Worm (Caenorhabditis elegans) whole organism, mixed stage, embryonic: Measurements from ENCODE around the gene F48G7.10.

Experiments used
- blmp-1 ChIP-seq: fragments of 150-350 bp; optimal IDR thresholded peaks from 2 replicates; lab custom pipeline; 2014; ENCODE audit warnings: missing biosample characterization, missing genetic modification characterization
- ceh-39 ChIP-seq: fragments of 150-350 bp; optimal IDR thresholded peaks from 2 replicates; lab custom pipeline; 2014; ENCODE audit warnings: missing biosample characterization, missing genetic modification characterization
- ces-1 ChIP-seq: fragments of 150-350 bp; optimal IDR thresholded peaks from 2 replicates; lab custom pipeline; 2014; ENCODE audit warnings: missing biosample characterization, missing genetic modification reagents, missing genetic modification characterization
- elt-1 ChIP-seq: sonication (generic microtip); optimal IDR thresholded peaks from 2 replicates; lab custom pipeline; 2017; ENCODE audit warnings: missing genetic modification characterization, mild to moderate bottlenecking, missing compliant biosample characterization, antibody characterized with exemption, moderate library complexity, borderline replicate concordance; ENCODE audit not compliant: insufficient read depth
- lin-13 ChIP-seq: fragments of 150-350 bp; optimal IDR thresholded peaks from 2 replicates; lab custom pipeline; 2014; ENCODE audit warnings: missing biosample characterization, missing genetic modification characterization
- lsy-2 ChIP-seq: fragments of 150-350 bp; optimal IDR thresholded peaks from 2 replicates; lab custom pipeline; 2014; ENCODE audit warnings: missing biosample characterization, missing genetic modification characterization
- mep-1 ChIP-seq: fragments of 150-350 bp; optimal IDR thresholded peaks from 2 replicates; lab custom pipeline; 2017; ENCODE audit warnings: missing biosample characterization, missing genetic modification reagents, missing genetic modification characterization, inconsistent platforms
- nhr-12 ChIP-seq: fragments of 150-350 bp; optimal IDR thresholded peaks from 2 replicates; lab custom pipeline; 2014; ENCODE audit warnings: missing biosample characterization, missing genetic modification characterization
- snpc-4 ChIP-seq: fragments of 150-350 bp; optimal IDR thresholded peaks from 2 replicates; lab custom pipeline; 2014; ENCODE audit warnings: missing biosample characterization, missing genetic modification characterization

DNA sequence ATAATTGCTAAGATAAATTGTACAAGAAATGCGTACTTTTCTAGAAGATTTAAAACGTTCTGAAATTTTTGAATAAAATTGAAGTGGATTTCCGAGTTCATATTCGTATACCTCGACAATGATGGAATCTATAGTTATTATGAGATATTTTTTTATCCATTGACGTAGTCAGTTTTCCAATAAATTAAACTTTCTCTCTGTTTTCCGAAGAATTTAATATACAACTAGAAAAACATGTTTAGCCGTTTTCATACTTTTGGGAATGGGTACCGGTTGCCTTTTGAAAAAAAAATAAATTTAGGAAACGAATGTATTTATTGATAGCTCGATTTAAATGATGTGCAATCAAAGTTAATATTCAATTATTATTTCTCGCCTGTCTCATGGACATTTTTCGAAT, 25.9 kb downstream of the F48G7.10 start, which contains the start of gene srw-109:
- no peak for TF ChIP-seq elt-1 (tag; lab: Kevin White, UChicago)
- TF ChIP-seq snpc-4, result no peak
- no peak for TF ChIP-seq ceh-39
- no peak for TF ChIP-seq nhr-12 (tag; lab: Kevin White, UChicago)
- no peak for TF ChIP-seq ces-1 (GFP tag; lab: Kevin White, UChicago)
- TF ChIP-seq lin-13 (tag; lab: Kevin White, UChicago), result no peak
- TF ChIP-seq lsy-2 (tag; lab: Kevin White, UChicago), result no peak
- no peak for TF ChIP-seq blmp-1
- TF ChIP-seq mep-1, result no peak
